Fruit fly (Drosophila melanogaster): ENCODE data around the gene CG14715.
A peak's percentile ranks its signal among the peaks of the same experiment; 100 is the strongest.

DNA sequence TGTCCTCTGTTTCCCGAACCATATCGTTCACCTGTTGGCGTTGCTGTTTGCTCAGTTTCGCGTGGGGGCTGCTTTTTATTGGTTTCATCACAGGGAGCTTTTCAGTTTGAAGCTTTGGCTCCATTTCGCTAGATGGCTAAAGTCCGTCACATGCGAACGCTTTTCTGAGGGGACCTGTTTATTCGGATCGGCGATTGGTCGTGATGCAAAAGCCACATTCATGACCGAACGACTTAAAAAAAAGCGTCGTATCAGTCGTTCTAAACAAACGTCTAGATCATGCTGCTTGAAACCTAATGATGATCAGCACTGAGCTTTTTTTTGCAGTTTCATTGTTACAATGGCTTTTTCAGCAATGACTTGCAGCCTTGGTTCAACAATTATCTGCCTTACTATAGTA lies 15.9 kb downstream of the CG14715 start, which contains the start of gene CG6908:
- TF ChIP-seq pan (optimal IDR thresholded peaks at IDR 0.05) = no peak
- no peak for TF ChIP-seq psq (GFP tag; optimal IDR thresholded peaks at IDR 0.05)
- no peak for TF ChIP-seq tai (GFP tag; optimal IDR thresholded peaks at IDR 0.05)
- TF ChIP-seq OdsH (GFP tag; optimal IDR thresholded peaks at IDR 0.05) = no peak
- TF ChIP-seq Dfd (GFP tag; optimal IDR thresholded peaks at IDR 0.05) = no peak
- TF ChIP-seq h (GFP tag; optimal IDR thresholded peaks at IDR 0.05) = peak; percentile 7
- no peak for TF ChIP-seq dmrt93B (GFP tag; optimal IDR thresholded peaks at IDR 0.05)
- TF ChIP-seq Hnf4 (GFP tag; optimal IDR thresholded peaks at IDR 0.05) = peak; percentile 61
- TF ChIP-seq foxo (GFP tag; optimal IDR thresholded peaks at IDR 0.05) = no peak

All from whole organism, wandering third instar larva.